Worm (Caenorhabditis elegans): ENCODE results near the gene ubc-18.

DNA sequence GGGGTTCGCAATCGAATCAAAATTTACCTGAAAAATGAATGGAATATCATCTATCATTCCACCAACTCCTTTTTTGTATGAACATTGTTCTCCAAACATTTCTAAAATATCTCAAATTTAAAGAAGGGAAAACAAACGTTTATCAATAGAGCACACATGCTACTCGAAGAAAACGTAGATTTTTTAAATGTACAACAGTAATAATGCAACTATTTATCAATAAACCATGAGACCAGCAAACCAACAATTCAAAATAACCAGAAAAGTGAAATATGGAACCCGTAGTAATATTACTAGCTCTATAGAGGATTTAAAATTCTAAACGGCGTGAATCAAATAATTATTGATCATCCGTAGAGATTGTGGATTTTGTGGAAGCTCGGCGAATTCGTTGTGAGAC, 10.4 kb upstream of the ubc-18 start, which contains the start of gene ZK418.6:
- TF ChIP-seq dao-5 (tag; optimal IDR thresholded peaks at IDR 0.05) = no peak
- no peak for TF ChIP-seq him-1 (tag; optimal IDR thresholded peaks at IDR 0.05)
- no peak for TF ChIP-seq W03F9.2 (tag; optimal IDR thresholded peaks at IDR 0.05)

All from whole organism, L4/young adult.